Worm (Caenorhabditis elegans) whole organism, mixed stage, embryonic: ENCODE measurements around the gene F56D6.13.

Experiments used
- blmp-1 ChIP-seq: fragments of 150-350 bp; optimal IDR thresholded peaks from 2 replicates; lab custom pipeline; 2014; ENCODE audit warnings: missing biosample characterization, missing genetic modification characterization
- ces-1 ChIP-seq: fragments of 150-350 bp; optimal IDR thresholded peaks from 2 replicates; lab custom pipeline; 2014; ENCODE audit warnings: missing biosample characterization, missing genetic modification reagents, missing genetic modification characterization
- lin-13 ChIP-seq: fragments of 150-350 bp; optimal IDR thresholded peaks from 2 replicates; lab custom pipeline; 2014; ENCODE audit warnings: missing biosample characterization, missing genetic modification characterization
- mab-5 ChIP-seq: fragments of 150-350 bp; optimal IDR thresholded peaks from 2 replicates; lab custom pipeline; 2014; ENCODE audit warnings: missing biosample characterization, missing genetic modification characterization
- mls-2 ChIP-seq: sonication (generic microtip); optimal IDR thresholded peaks from 2 replicates; lab custom pipeline; 2016; ENCODE audit warnings: mild to moderate bottlenecking, missing genetic modification characterization, moderate library complexity, missing compliant biosample characterization
- nhr-2 ChIP-seq: fragments of 150-350 bp; optimal IDR thresholded peaks from 2 replicates; lab custom pipeline; 2014; ENCODE audit warnings: missing biosample characterization, missing genetic modification characterization
- nhr-28 ChIP-seq: fragments of 150-350 bp; optimal IDR thresholded peaks from 2 replicates; lab custom pipeline; 2014; ENCODE audit warnings: missing biosample characterization, missing genetic modification characterization
- pha-4 ChIP-seq: fragments of 150-350 bp; optimal IDR thresholded peaks from 2 replicates; lab custom pipeline; 2018; ENCODE audit warnings: missing biosample characterization, missing genetic modification reagents, missing genetic modification characterization
- sem-2 ChIP-seq: fragments of 200-800 bp; sonication (Bioruptor generic); optimal IDR thresholded peaks from 2 replicates; lab custom pipeline; 2018; ENCODE audit warnings: mild to moderate bottlenecking, missing genetic modification characterization, missing compliant biosample characterization
- unc-39 ChIP-seq: fragments of 150-350 bp; optimal IDR thresholded peaks from 2 replicates; lab custom pipeline; 2014; ENCODE audit warnings: missing biosample characterization, missing genetic modification characterization
- unc-62 ChIP-seq: fragments of 150-350 bp; optimal IDR thresholded peaks from 2 replicates; lab custom pipeline; 2014; ENCODE audit warnings: missing biosample characterization, missing genetic modification reagents, missing genetic modification characterization

DNA sequence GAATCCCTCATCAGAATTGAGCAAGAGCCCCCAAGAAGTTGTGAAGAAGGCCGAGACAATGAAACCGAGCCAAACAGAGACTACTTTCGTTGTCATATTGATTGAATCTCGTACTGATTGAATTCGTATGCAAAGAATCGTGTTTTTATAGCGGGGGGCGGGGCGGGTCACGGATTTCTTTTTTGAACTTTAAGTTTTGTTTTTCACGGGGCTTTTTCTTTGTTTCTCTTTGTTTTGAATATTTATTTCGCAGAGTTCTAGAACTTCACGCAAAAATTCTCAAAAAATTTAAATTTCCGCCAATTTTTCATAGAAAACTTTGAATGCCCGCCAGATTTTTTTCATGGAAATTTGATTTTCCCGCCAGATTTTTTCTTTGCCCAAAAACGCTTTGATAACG, 46.9 kb downstream of the F56D6.13 start, which contains the start of gene clec-73:
- no peak for TF ChIP-seq mls-2 (tag; lab: Kevin White, UChicago)
- TF ChIP-seq lin-13, result no peak
- TF ChIP-seq nhr-2 (tag; lab: Kevin White, UChicago), result no peak
- TF ChIP-seq ces-1 (GFP tag; lab: Kevin White, UChicago), result no peak
- TF ChIP-seq unc-62, result no peak
- TF ChIP-seq sem-2, result no peak
- TF ChIP-seq unc-39 (tag; lab: Kevin White, UChicago), result no peak
- no peak for TF ChIP-seq mab-5
- TF ChIP-seq pha-4, result no peak
- TF ChIP-seq blmp-1 (tag; lab: Kevin White, UChicago), result no peak
- no peak for TF ChIP-seq nhr-28 (tag; lab: Kevin White, UChicago)
